Worm (Caenorhabditis elegans): Measurements from ENCODE around the gene fdgt-1.

fdgt-1 gene

ce11 chrII:1475328-1475727 is 29.0 kb upstream of the fdgt-1 start:
- peak; percentile 67 for TF ChIP-seq elt-2 (tag; optimal IDR thresholded peaks at IDR 0.05)
- peak; percentile 50 for TF ChIP-seq pqm-1 (tag; optimal IDR thresholded peaks at IDR 0.05)
- no peak for TF ChIP-seq ztf-4 (tag; optimal IDR thresholded peaks at IDR 0.05)
- TF ChIP-seq lsy-12 (tag; optimal IDR thresholded peaks at IDR 0.05), result no peak
- TF ChIP-seq ama-1 (optimal IDR thresholded peaks at IDR 0.05), result no peak
- no peak for TF ChIP-seq ceh-9 (tag; optimal IDR thresholded peaks at IDR 0.05)

- TF ChIP-seq elt-1 (tag; optimal IDR thresholded peaks at IDR 0.05), result no peak
These were observed 28.4 kb upstream of the fdgt-1 start for ce11 chrII:1476016-1476415.

ce11 chrII:1477295-1477694 is 27.1 kb upstream of the fdgt-1 start:
- TF ChIP-seq nhr-76 (tag; optimal IDR thresholded peaks at IDR 0.05) (no peak), ceh-9 (tag; optimal IDR thresholded peaks at IDR 0.05) (no peak), ama-1 (optimal IDR thresholded peaks at IDR 0.05) (no peak), daf-12 (tag; optimal IDR thresholded peaks at IDR 0.05) (no peak), nhr-11 (tag; optimal IDR thresholded peaks at IDR 0.05) (no peak), elt-2 (tag; optimal IDR thresholded peaks at IDR 0.05) (no peak), lin-39 (tag; optimal IDR thresholded peaks at IDR 0.05) (no peak), ztf-11 (tag; optimal IDR thresholded peaks at IDR 0.05) (no peak), unc-39 (tag; optimal IDR thresholded peaks at IDR 0.05) (no peak), sea-2 (GFP tag; optimal IDR thresholded peaks at IDR 0.05) (no peak), fkh-2 (tag; optimal IDR thresholded peaks at IDR 0.05) (no peak), hmg-11 (tag; optimal IDR thresholded peaks at IDR 0.05) (no peak), jun-1 (tag; optimal IDR thresholded peaks at IDR 0.05) (no peak), nhr-28 (tag; optimal IDR thresholded peaks at IDR 0.05) (no peak), ceh-16 (tag; optimal IDR thresholded peaks at IDR 0.05) (no peak), elt-3 (tag; optimal IDR thresholded peaks at IDR 0.05) (no peak), R02D3.7 (tag; optimal IDR thresholded peaks at IDR 0.05) (no peak), nhr-67 (tag; optimal IDR thresholded peaks at IDR 0.05) (no peak)

- TF ChIP-seq unc-39 (tag; optimal IDR thresholded peaks at IDR 0.05) (no peak), ZK546.5 (tag; optimal IDR thresholded peaks at IDR 0.05) (no peak), nhr-11 (tag; optimal IDR thresholded peaks at IDR 0.05) (no peak), mdl-1 (tag; optimal IDR thresholded peaks at IDR 0.05) (no peak)
These were observed 26.4 kb upstream of the fdgt-1 start for ce11 chrII:1477975-1478374.

ce11 chrII:1478522-1478921 is 25.8 kb upstream of the fdgt-1 start:
- no peak for TF ChIP-seq lsy-12 (tag; optimal IDR thresholded peaks at IDR 0.05)
- no peak for TF ChIP-seq zag-1 (tag; optimal IDR thresholded peaks at IDR 0.05)
- no peak for TF ChIP-seq unc-39 (tag; optimal IDR thresholded peaks at IDR 0.05)
- TF ChIP-seq egl-5 (tag; optimal IDR thresholded peaks at IDR 0.05), result no peak
- TF ChIP-seq nhr-25 (tag; optimal IDR thresholded peaks at IDR 0.05), result no peak
- no peak for TF ChIP-seq ceh-16 (tag; optimal IDR thresholded peaks at IDR 0.05)
- TF ChIP-seq lin-15B (tag; optimal IDR thresholded peaks at IDR 0.05), result no peak

- TF ChIP-seq aly-2 (tag; optimal IDR thresholded peaks at IDR 0.05) (no peak), fkh-2 (tag; optimal IDR thresholded peaks at IDR 0.05) (no peak), jun-1 (tag; optimal IDR thresholded peaks at IDR 0.05) (no peak), lsy-12 (tag; optimal IDR thresholded peaks at IDR 0.05) (no peak), fkh-10 (GFP tag; optimal IDR thresholded peaks at IDR 0.05) (no peak), ceh-82 (tag; optimal IDR thresholded peaks at IDR 0.05) (no peak), eor-1 (tag; optimal IDR thresholded peaks at IDR 0.05) (no peak), elt-3 (tag; optimal IDR thresholded peaks at IDR 0.05) (no peak), snpc-4 (tag; optimal IDR thresholded peaks at IDR 0.05) (no peak), lin-39 (tag; optimal IDR thresholded peaks at IDR 0.05) (no peak), ceh-9 (tag; optimal IDR thresholded peaks at IDR 0.05) (no peak), mml-1 (tag; optimal IDR thresholded peaks at IDR 0.05) (no peak), nhr-237 (tag; optimal IDR thresholded peaks at IDR 0.05) (no peak), nhr-77 (tag; optimal IDR thresholded peaks at IDR 0.05) (no peak), skn-1 (tag; optimal IDR thresholded peaks at IDR 0.05) (no peak)
These were observed 22.7 kb upstream of the fdgt-1 start for ce11 chrII:1481660-1482059.
